Worm (Caenorhabditis elegans) whole organism, L3 larva: Measurements from ENCODE around the gene srxa-2.

Source experiments
- aly-2 ChIP-seq: fragments of 150-350 bp; optimal IDR thresholded peaks from 2 replicates; lab custom pipeline; 2014; ENCODE audit warnings: missing biosample characterization, missing genetic modification characterization
- elt-2 ChIP-seq: sonication (generic microtip); optimal IDR thresholded peaks from 2 replicates; lab custom pipeline; 2016; ENCODE audit warnings: missing genetic modification reagents, mild to moderate bottlenecking, missing genetic modification characterization, missing compliant biosample characterization
- nhr-12 ChIP-seq: fragments of 150-350 bp; optimal IDR thresholded peaks from 2 replicates; lab custom pipeline; 2014; ENCODE audit warnings: missing biosample characterization, missing genetic modification characterization
- nhr-25 ChIP-seq: sonication (generic microtip); optimal IDR thresholded peaks from 2 replicates; lab custom pipeline; 2017; ENCODE audit warnings: missing biosample characterization, missing genetic modification characterization
- skn-1 ChIP-seq: fragments of 150-350 bp; optimal IDR thresholded peaks from 2 replicates; lab custom pipeline; 2014; ENCODE audit warnings: missing biosample characterization, missing genetic modification characterization
- unc-39 ChIP-seq: sonication (generic microtip); optimal IDR thresholded peaks from 4 replicates; lab custom pipeline; 2017; ENCODE audit warnings: missing biosample characterization, missing genetic modification characterization
- unc-62 ChIP-seq: fragments of 150-350 bp; sonication (generic microtip); optimal IDR thresholded peaks from 4 replicates; lab custom pipeline; 2014; ENCODE audit warnings: missing biosample characterization, missing genetic modification reagents, missing genetic modification characterization

- TF ChIP-seq nhr-12 (tag; lab: Kevin White, UChicago): no peak
- TF ChIP-seq unc-39 (tag; lab: Kevin White, UChicago): no peak
- no peak for TF ChIP-seq skn-1 (tag; lab: Kevin White, UChicago)
- TF ChIP-seq elt-2 (tag; lab: Kevin White, UChicago): no peak
- no peak for TF ChIP-seq nhr-25 (tag; lab: Kevin White, UChicago)
- TF ChIP-seq aly-2 (tag; lab: Kevin White, UChicago): no peak
- TF ChIP-seq unc-62 (GFP tag; lab: Kevin White, UChicago): no peak
Measured at ce11 chrIV:9422408-9422807, 787 bp upstream of the srxa-2 start, which contains the start of gene F56D5.9.
